Worm (Caenorhabditis elegans) whole organism, L2 larva: ENCODE measurements around the gene trpp-11.

ENCODE experiments used
- aly-2 ChIP-seq: fragments of 150-350 bp; optimal IDR thresholded peaks from 2 replicates; lab custom pipeline; 2014; ENCODE audit warnings: missing biosample characterization, missing genetic modification characterization
- blmp-1 ChIP-seq: sonication (generic microtip); optimal IDR thresholded peaks from 2 replicates; lab custom pipeline; 2017; ENCODE audit warnings: missing genetic modification characterization, mild to moderate bottlenecking, missing compliant biosample characterization, antibody characterized with exemption, moderate library complexity; ENCODE audit not compliant: insufficient read depth
- ceh-82 ChIP-seq: fragments of 150-350 bp; optimal IDR thresholded peaks from 2 replicates; lab custom pipeline; 2014; ENCODE audit warnings: missing biosample characterization, missing genetic modification characterization
- egl-27 ChIP-seq: sonication (generic microtip); optimal IDR thresholded peaks from 3 replicates; lab custom pipeline; 2017; ENCODE audit warnings: missing biosample characterization, missing genetic modification reagents, missing genetic modification characterization
- lsy-2 ChIP-seq, 2 experiments: fragments of 150-350 bp in 1 of 2; sonication (generic microtip) in 1 of 2; optimal IDR thresholded peaks; 2 replicates each; lab custom pipeline; 2014 to 2017; ENCODE audit warnings: missing biosample characterization in 2 of 2, missing genetic modification characterization in 2 of 2
- nhr-11 ChIP-seq: fragments of 150-350 bp; optimal IDR thresholded peaks from 2 replicates; lab custom pipeline; 2014; ENCODE audit warnings: missing biosample characterization, missing genetic modification characterization
- nhr-12 ChIP-seq: fragments of 150-350 bp; optimal IDR thresholded peaks from 2 replicates; lab custom pipeline; 2014; ENCODE audit warnings: missing biosample characterization, missing genetic modification characterization
- sem-4 ChIP-seq: fragments of 150-350 bp; optimal IDR thresholded peaks from 2 replicates; lab custom pipeline; 2014; ENCODE audit warnings: missing biosample characterization, missing genetic modification reagents, missing genetic modification characterization
- skn-1 ChIP-seq: sonication (generic microtip); optimal IDR thresholded peaks from 2 replicates; lab custom pipeline; 2017; ENCODE audit warnings: missing biosample characterization, missing genetic modification characterization
- unc-62 ChIP-seq: fragments of 150-350 bp; optimal IDR thresholded peaks from 2 replicates; lab custom pipeline; 2014; ENCODE audit warnings: missing biosample characterization, missing genetic modification reagents, missing genetic modification characterization
- zag-1 ChIP-seq: fragments of 150-350 bp; optimal IDR thresholded peaks from 2 replicates; lab custom pipeline; 2014; ENCODE audit warnings: missing biosample characterization, missing genetic modification characterization

DNA sequence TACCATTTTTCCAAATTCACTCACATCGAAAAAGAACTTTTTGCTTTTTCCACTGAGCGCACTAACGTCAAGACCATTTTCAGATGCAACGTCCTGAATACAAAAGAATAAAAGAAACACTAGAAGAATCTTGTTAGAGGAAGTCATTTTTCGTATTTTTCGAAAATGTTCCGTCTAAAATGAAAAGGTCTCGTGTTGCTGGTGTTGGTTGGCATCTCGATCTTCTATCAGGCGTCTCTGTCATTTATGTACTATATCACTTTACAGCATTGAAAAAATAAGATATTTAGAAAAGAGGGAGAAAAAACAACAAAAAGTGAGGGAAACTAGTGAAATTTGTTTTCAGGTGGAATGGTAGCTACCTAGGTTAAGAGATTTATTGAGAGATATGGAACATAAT, 46.2 kb downstream of the trpp-11 start, which contains the start of gene K02F3.9:
- TF ChIP-seq blmp-1 (no peak), zag-1 (tag; lab: Kevin White, UChicago) (no peak), skn-1 (tag; lab: Kevin White, UChicago) (no peak), lsy-2 (tag; optimal IDR thresholded peaks at IDR 0.05; lab: Kevin White, UChicago) (no peak), unc-62 (GFP tag; lab: Kevin White, UChicago) (no peak), sem-4 (no peak), aly-2 (tag; lab: Kevin White, UChicago) (no peak), ceh-82 (no peak), nhr-12 (tag; lab: Kevin White, UChicago) (no peak), egl-27 (no peak), nhr-11 (tag; lab: Kevin White, UChicago) (no peak)
